Worm (Caenorhabditis elegans) whole organism, L4 larva: ENCODE results near the gene mrps-18A.
A peak's percentile ranks its signal among the peaks of the same experiment; 100 is the strongest.

Experiments used
- F49E8.2 ChIP-seq: sonication (generic microtip); optimal IDR thresholded peaks from 2 replicates; lab custom pipeline; 2016; ENCODE audit warnings: missing compliant biosample characterization, mild to moderate bottlenecking, missing genetic modification characterization, borderline replicate concordance
- R02D3.7 ChIP-seq: fragments of 150-350 bp; sonication (generic microtip); optimal IDR thresholded peaks from 3 replicates; lab custom pipeline; 2014; ENCODE audit warnings: missing biosample characterization, missing genetic modification characterization
- T20F7.1 ChIP-seq: fragments of 200-800 bp; sonication (Bioruptor generic); optimal IDR thresholded peaks from 2 replicates; lab custom pipeline; 2018; ENCODE audit warnings: mild to moderate bottlenecking, missing genetic modification characterization, missing compliant biosample characterization
- T26A8.4 ChIP-seq: fragments of 200-800 bp; sonication (Bioruptor generic); IDR thresholded peaks from 2 replicates; pipeline ENCODE4 v1.3.6; 2022; ENCODE audit warnings: missing genetic modification characterization, missing compliant biosample characterization
- Y5F2A.4 ChIP-seq: fragments of 200-800 bp; sonication (Bioruptor generic); optimal IDR thresholded peaks from 2 replicates; lab custom pipeline; 2018; ENCODE audit warnings: mild to moderate bottlenecking, missing genetic modification characterization, missing compliant biosample characterization
- aha-1 ChIP-seq: fragments of 150-350 bp; peaks from one replicate; lab custom pipeline; 2014; ENCODE audit warnings: missing biosample characterization, missing genetic modification characterization
- ama-1 ChIP-seq: fragments of 150-350 bp; optimal IDR thresholded peaks from 2 replicates; lab custom pipeline; 2014; ENCODE audit warnings: inconsistent platforms, mixed read lengths
- arid-1 ChIP-seq: fragments of 200-800 bp; sonication (Bioruptor generic); conservative IDR thresholded peaks from 2 replicates; pipeline ENCODE4 v1.3.6; 2022; ENCODE audit warnings: missing genetic modification reagents, missing genetic modification characterization, missing compliant biosample characterization
- ceh-28 ChIP-seq: fragments of 150-350 bp; optimal IDR thresholded peaks from 2 replicates; lab custom pipeline; 2014; ENCODE audit warnings: missing biosample characterization, missing genetic modification reagents, missing genetic modification characterization
- ceh-44 ChIP-seq: fragments of 200-800 bp; sonication (Bioruptor generic); IDR thresholded peaks from 2 replicates; pipeline ENCODE4 v1.3.6; 2022; ENCODE audit warnings: missing genetic modification reagents, missing genetic modification characterization, missing compliant biosample characterization
- ces-1 ChIP-seq: fragments of 150-350 bp; sonication (generic microtip); optimal IDR thresholded peaks from 4 replicates; lab custom pipeline; 2014; ENCODE audit warnings: missing biosample characterization, missing genetic modification reagents, missing genetic modification characterization
- daf-12 ChIP-seq: fragments of 150-350 bp; optimal IDR thresholded peaks from 2 replicates; lab custom pipeline; 2014; ENCODE audit warnings: missing biosample characterization, missing genetic modification reagents, missing genetic modification characterization
- daf-8 ChIP-seq: fragments of 200-800 bp; sonication (Bioruptor generic); IDR thresholded peaks from 2 replicates; pipeline ENCODE4 v1.3.6; 2022; ENCODE audit warnings: missing genetic modification characterization, missing compliant biosample characterization
- dmd-6 ChIP-seq: fragments of 200-800 bp; sonication (Bioruptor generic); IDR thresholded peaks from 2 replicates; pipeline ENCODE4 v1.3.6; 2022; ENCODE audit warnings: missing genetic modification reagents, missing genetic modification characterization, missing compliant biosample characterization
- dmd-9 ChIP-seq: fragments of 200-800 bp; sonication (Bioruptor generic); IDR thresholded peaks from 2 replicates; pipeline ENCODE4 v1.3.6; 2022; ENCODE audit warnings: missing genetic modification reagents, missing genetic modification characterization, missing compliant biosample characterization
- egl-43 ChIP-seq: fragments of 200-800 bp; sonication (Bioruptor generic); IDR thresholded peaks from 2 replicates; pipeline ENCODE4 v1.3.6; 2022; ENCODE audit warnings: missing genetic modification reagents, missing genetic modification characterization, missing compliant biosample characterization
- fkh-10 ChIP-seq: fragments of 150-350 bp; optimal IDR thresholded peaks from 2 replicates; lab custom pipeline; 2014; ENCODE audit warnings: missing biosample characterization, missing genetic modification reagents, missing genetic modification characterization
- fos-1 ChIP-seq: fragments of 150-350 bp; optimal IDR thresholded peaks from 2 replicates; lab custom pipeline; 2014; ENCODE audit warnings: missing biosample characterization, missing genetic modification characterization
- gei-8 ChIP-seq: fragments of 200-800 bp; sonication (Bioruptor generic); optimal IDR thresholded peaks from 2 replicates; lab custom pipeline; 2018; ENCODE audit warnings: mild to moderate bottlenecking, missing genetic modification characterization, missing compliant biosample characterization
- hif-1 ChIP-seq, 2 experiments: sonication (generic microtip); optimal IDR thresholded peaks; 2 replicates each; lab custom pipeline; 2016 to 2017; ENCODE audit warnings: missing compliant biosample characterization in 2 of 2, missing genetic modification characterization in 2 of 2, missing genetic modification reagents in 2 of 2, missing genotype in 2 of 2, mild to moderate bottlenecking in 1 of 2
- jun-1 ChIP-seq: fragments of 150-350 bp; optimal IDR thresholded peaks from 2 replicates; lab custom pipeline; 2014; ENCODE audit warnings: missing biosample characterization, missing genetic modification reagents, missing genetic modification characterization
- lim-7 ChIP-seq: fragments of 200-800 bp; sonication (Bioruptor generic); IDR thresholded peaks from 2 replicates; pipeline ENCODE4 v1.3.6; 2022; ENCODE audit warnings: missing genetic modification characterization, missing compliant biosample characterization
- lin-15B ChIP-seq: fragments of 150-350 bp; sonication (generic microtip); optimal IDR thresholded peaks from 3 replicates; lab custom pipeline; 2014; ENCODE audit warnings: missing biosample characterization, missing genetic modification characterization
- lin-29 ChIP-seq: fragments of 200-800 bp; sonication (Bioruptor generic); IDR thresholded peaks from 2 replicates; pipeline ENCODE4 v1.3.6; 2022; ENCODE audit warnings: missing genetic modification reagents, missing genetic modification characterization, missing compliant biosample characterization
- lin-38 ChIP-seq: fragments of 200-800 bp; sonication (Bioruptor generic); IDR thresholded peaks from 2 replicates; pipeline ENCODE4 v1.3.6; 2022; ENCODE audit warnings: missing genetic modification reagents, missing genetic modification characterization, missing compliant biosample characterization
- lin-39 ChIP-seq: fragments of 150-350 bp; optimal IDR thresholded peaks from 2 replicates; lab custom pipeline; 2014; ENCODE audit warnings: missing biosample characterization, missing genetic modification reagents, missing genetic modification characterization
- madf-9 ChIP-seq: fragments of 200-800 bp; sonication (Bioruptor generic); conservative IDR thresholded peaks from 2 replicates; pipeline ENCODE4 v1.3.6; 2022; ENCODE audit warnings: missing genetic modification reagents, missing genetic modification characterization, missing compliant biosample characterization
- mdt-29 ChIP-seq: fragments of 200-800 bp; sonication (Bioruptor generic); IDR thresholded peaks from 2 replicates; pipeline ENCODE4 v1.3.6; 2022; ENCODE audit warnings: missing genetic modification reagents, missing genetic modification characterization, missing compliant biosample characterization
- mxl-3 ChIP-seq: fragments of 200-800 bp; sonication (Bioruptor generic); optimal IDR thresholded peaks from 2 replicates; lab custom pipeline; 2018; ENCODE audit warnings: mild to moderate bottlenecking, missing genetic modification characterization, missing compliant biosample characterization
- nhr-10 ChIP-seq: fragments of 150-350 bp; optimal IDR thresholded peaks from 2 replicates; lab custom pipeline; 2014; ENCODE audit warnings: missing biosample characterization, missing genetic modification characterization
- nhr-11 ChIP-seq: fragments of 150-350 bp; optimal IDR thresholded peaks from 2 replicates; lab custom pipeline; 2014; ENCODE audit warnings: missing biosample characterization, missing genetic modification characterization
- nhr-111 ChIP-seq: fragments of 200-800 bp; sonication (Bioruptor generic); optimal IDR thresholded peaks from 2 replicates; lab custom pipeline; 2018; ENCODE audit warnings: mild to moderate bottlenecking, missing genetic modification characterization, missing compliant biosample characterization
- nhr-48 ChIP-seq: sonication (generic microtip); optimal IDR thresholded peaks from 2 replicates; lab custom pipeline; 2016; ENCODE audit warnings: mild to moderate bottlenecking, missing genetic modification characterization, missing compliant biosample characterization
- set-16 ChIP-seq: fragments of 200-800 bp; sonication (Bioruptor generic); IDR thresholded peaks from 2 replicates; pipeline ENCODE4 v1.3.6; 2022; ENCODE audit warnings: missing genetic modification reagents, missing genetic modification characterization, missing compliant biosample characterization
- unc-39 ChIP-seq: sonication (generic microtip); optimal IDR thresholded peaks from 2 replicates; lab custom pipeline; 2017; ENCODE audit warnings: missing biosample characterization, missing genetic modification characterization
- unc-62 ChIP-seq, 3 experiments: fragments of 150-350 bp in 1 of 3; sonication (generic microtip); optimal IDR thresholded peaks in 2 of 3; peaks in 1 of 3; 1 replicate in 1 of 3; 2 replicates in 2 of 3; lab custom pipeline; 2014 to 2017; ENCODE audit warnings: missing biosample characterization in 3 of 3, missing genetic modification characterization in 3 of 3, missing genetic modification reagents in 3 of 3, missing genotype in 1 of 3
- zfp-2 ChIP-seq: sonication (generic microtip); optimal IDR thresholded peaks from 2 replicates; lab custom pipeline; 2016; ENCODE audit warnings: mild to moderate bottlenecking, missing genetic modification characterization, missing compliant biosample characterization
- zfp-3 ChIP-seq: fragments of 200-800 bp; sonication (Bioruptor generic); conservative IDR thresholded peaks from 2 replicates; pipeline ENCODE4 v1.3.6; 2022; ENCODE audit warnings: missing genetic modification reagents, missing genetic modification characterization, missing compliant biosample characterization

mrps-18A gene

DNA sequence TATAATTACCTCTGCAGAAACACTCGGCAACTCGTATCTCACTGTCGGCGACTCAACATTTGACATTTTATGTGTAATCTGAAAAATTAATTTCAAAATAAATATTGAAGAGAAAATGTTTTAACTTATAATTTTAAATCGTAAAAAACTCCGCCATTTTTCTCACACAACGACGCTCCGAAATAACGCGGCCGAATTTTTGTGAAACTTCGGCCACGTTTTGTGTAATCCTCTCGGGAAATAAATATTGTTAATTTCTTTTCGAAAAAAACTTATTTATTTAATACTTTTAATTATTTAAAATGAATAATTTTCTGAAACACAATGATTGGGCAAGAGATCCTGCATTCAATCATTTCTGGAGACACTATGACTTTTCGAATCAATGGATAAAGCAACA lies 24.4 kb downstream of the mrps-18A start, which contains the start of the genes F10E9.7 and F10E9.5 (continued):
- TF ChIP-seq nhr-111 (no peak), nhr-48 (tag; lab: Kevin White, UChicago) (peak; percentile 24), mdt-29 (GFP tag; lab: Robert Waterston, UW) (0 out of 2 replicates have a peak, but pooled peaks have one; percentile 45), lin-29 (GFP tag; lab: Robert Waterston, UW) (no peak), arid-1 (GFP tag; lab: Robert Waterston, UW) (peak; percentile 60; the same call in 1 of the 2 replicates), unc-39 (tag; lab: Kevin White, UChicago) (no peak), zfp-2 (peak; percentile 47), hif-1 (tag; optimal IDR thresholded peaks at IDR 0.05; lab: Kevin White, UChicago) (peak in 1 of 2 experiments; percentile 93), mxl-3 (GFP tag; lab: Kevin White, UChicago) (peak; percentile 39), lin-38 (GFP tag; lab: Robert Waterston, UW) (peak; percentile 79), lin-15B (tag; lab: Kevin White, UChicago) (peak; percentile 45)

- peak; percentile 94 for TF ChIP-seq aha-1 (tag; lab: Kevin White, UChicago)
- TF ChIP-seq gei-8 (GFP tag; lab: Kevin White, UChicago) = no peak
- no peak for TF ChIP-seq madf-9
- TF ChIP-seq zfp-3 (GFP tag; lab: Robert Waterston, UW) = 0 out of 2 replicates have a peak, but pooled peaks have one; percentile 35
- no peak for TF ChIP-seq nhr-10 (tag; lab: Kevin White, UChicago)
- no peak for TF ChIP-seq nhr-11 (tag; lab: Kevin White, UChicago)
- no peak for TF ChIP-seq dmd-9
- TF ChIP-seq lim-7 (GFP tag; lab: Robert Waterston, UW) = no peak
- peak in 1 of 2 experiments; percentile 87 for TF ChIP-seq unc-62 (GFP tag; optimal IDR thresholded peaks at IDR 0.05 in 1 of 2; lab: Kevin White, UChicago)
- no peak for TF ChIP-seq unc-62 (tag; optimal IDR thresholded peaks at IDR 0.05; lab: Kevin White, UChicago)
- TF ChIP-seq fos-1 (tag; lab: Kevin White, UChicago) = no peak
- no peak for TF ChIP-seq T26A8.4 (GFP tag; lab: Robert Waterston, UW)
These were observed 25.9 kb downstream of the mrps-18A start for ce11 chrIII:8305816-8306215.

DNA sequence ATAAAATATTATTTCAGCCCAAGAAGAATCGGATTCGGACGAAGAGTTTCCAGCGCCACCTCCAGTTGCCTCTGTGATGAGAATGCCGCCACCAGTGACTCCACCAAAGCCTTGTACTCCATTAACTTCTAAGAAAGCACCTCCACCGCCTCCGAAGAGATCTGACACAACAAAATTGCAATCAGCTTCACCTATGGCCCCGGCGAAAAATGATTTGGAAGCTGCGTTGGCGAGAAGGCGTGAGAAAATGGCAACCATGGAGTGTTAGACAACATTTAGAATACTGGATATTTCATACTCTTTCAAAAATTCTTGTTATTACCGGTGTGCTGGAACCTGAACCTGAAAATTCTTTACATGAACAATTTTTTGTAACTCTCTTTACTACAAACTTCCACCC lies 26.4 kb downstream of the mrps-18A start:
- TF ChIP-seq aha-1 (tag; lab: Kevin White, UChicago) (peak; percentile 90), egl-43 (GFP tag; lab: Robert Waterston, UW) (0 out of 2 replicates have a peak, but pooled peaks have one; percentile 19), Y5F2A.4 (no peak)
- TF ChIP-seq, all 104 proteins: peak for 2

DNA sequence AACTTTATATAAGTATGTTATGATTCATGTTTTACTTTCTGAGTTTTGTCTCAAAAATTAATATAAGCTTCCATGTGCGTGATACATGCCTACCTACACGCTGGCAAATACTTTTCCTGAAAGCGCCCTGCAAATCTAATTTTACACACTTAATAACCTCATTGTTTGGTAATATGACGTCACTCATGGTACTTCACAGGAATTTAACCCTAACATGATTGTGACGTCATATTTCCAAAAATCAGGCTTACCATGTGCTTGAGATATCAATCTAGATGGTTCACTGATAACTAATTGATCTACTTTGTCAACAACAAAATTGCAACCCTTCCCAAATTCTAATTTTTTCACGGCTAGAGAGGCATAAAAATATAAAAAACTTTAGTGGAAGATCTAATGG lies 28.3 kb downstream of the mrps-18A start:
- no peak for TF ChIP-seq ama-1 (lab: Kevin White, UChicago)
- no peak for TF ChIP-seq daf-8 (GFP tag; lab: Robert Waterston, UW)
- no peak for TF ChIP-seq ces-1 (GFP tag; lab: Kevin White, UChicago)
- no peak for TF ChIP-seq set-16 (GFP tag; lab: Robert Waterston, UW)
- TF ChIP-seq daf-12 (tag; lab: Kevin White, UChicago) = no peak
- no peak for TF ChIP-seq fkh-10 (GFP tag; lab: Kevin White, UChicago)
- TF ChIP-seq arid-1 (GFP tag; lab: Robert Waterston, UW) = no peak
- TF ChIP-seq ceh-28 = no peak
- TF ChIP-seq nhr-11 (tag; lab: Kevin White, UChicago) = no peak
- TF ChIP-seq ceh-44 (GFP tag; lab: Robert Waterston, UW) = no peak
- no peak for TF ChIP-seq R02D3.7 (tag; lab: Kevin White, UChicago)

- no peak for TF ChIP-seq F49E8.2
- TF ChIP-seq dmd-6 (GFP tag; lab: Robert Waterston, UW) = no peak
- no peak for TF ChIP-seq T26A8.4 (GFP tag; lab: Robert Waterston, UW)
- TF ChIP-seq T20F7.1 (GFP tag; lab: Kevin White, UChicago) = no peak
- TF ChIP-seq daf-12 (tag; lab: Kevin White, UChicago) = no peak
- no peak for TF ChIP-seq ama-1 (lab: Kevin White, UChicago)
- TF ChIP-seq jun-1 (tag; lab: Kevin White, UChicago) = no peak
- TF ChIP-seq unc-62 (GFP tag; optimal IDR thresholded peaks at IDR 0.05 in 1 of 2; lab: Kevin White, UChicago) = no peak
- no peak for TF ChIP-seq unc-62 (tag; optimal IDR thresholded peaks at IDR 0.05; lab: Kevin White, UChicago)
- no peak for TF ChIP-seq lin-39 (tag; lab: Kevin White, UChicago)
These were observed 30.8 kb downstream of the mrps-18A start for ce11 chrIII:8300860-8301396.
